Fruit fly (Drosophila melanogaster): ENCODE results near the gene Zasp67.

DNA sequence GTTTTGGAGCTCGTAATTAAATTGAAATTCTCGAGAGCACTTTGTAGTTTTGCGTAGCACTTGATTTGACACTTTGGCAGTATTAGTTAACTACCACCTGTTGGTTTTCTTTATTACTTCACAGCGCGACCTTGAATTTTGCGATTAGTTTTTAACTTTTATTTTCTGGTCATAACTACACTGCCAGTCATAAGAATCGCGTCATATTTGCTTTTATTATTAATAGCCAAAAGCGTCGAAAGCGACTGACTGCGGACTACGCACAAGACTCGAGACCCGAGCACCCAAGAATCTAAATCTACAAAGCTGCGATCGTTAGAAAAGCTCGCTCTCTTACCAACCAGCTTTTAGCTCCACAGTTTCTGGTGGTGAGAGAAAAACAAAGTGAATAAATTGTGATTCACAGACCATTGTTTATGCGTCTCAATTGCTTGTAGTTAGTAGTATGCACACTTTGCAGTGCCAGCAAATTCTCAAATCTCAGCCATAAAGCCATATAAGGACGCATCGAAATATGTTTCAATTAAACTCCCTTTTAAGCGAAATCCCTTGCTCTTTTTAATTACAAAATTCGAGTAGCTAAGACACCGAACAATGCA lies 37.2 kb downstream of the Zasp67 start, which contains the start of gene CG42268:
- no peak for TF ChIP-seq Lpt (GFP tag; optimal IDR thresholded peaks at IDR 0.05)
- no peak for TF ChIP-seq CG6792 (GFP tag; optimal IDR thresholded peaks at IDR 0.05)
- no peak for TF ChIP-seq CG1621 (tag; optimal IDR thresholded peaks at IDR 0.05)
- TF ChIP-seq CG15336 (GFP tag; IDR thresholded peaks at IDR 0.05) = no peak
- TF ChIP-seq CG6854 (GFP tag; optimal IDR thresholded peaks at IDR 0.05) = no peak
- no peak for TF ChIP-seq lz (GFP tag; optimal IDR thresholded peaks at IDR 0.05)
- TF ChIP-seq dac (GFP tag; optimal IDR thresholded peaks at IDR 0.05) = no peak
- no peak for TF ChIP-seq Ets96B (tag; optimal IDR thresholded peaks at IDR 0.05)
- TF ChIP-seq Smox (GFP tag; optimal IDR thresholded peaks at IDR 0.05) = no peak
